Worm (Caenorhabditis elegans) whole organism, L2 larva: ENCODE results near the gene dpy-23.

Experiments
- alr-1 ChIP-seq: fragments of 150-350 bp; optimal IDR thresholded peaks from 2 replicates; lab custom pipeline; 2014; ENCODE audit warnings: missing biosample characterization, missing genetic modification characterization
- ama-1 ChIP-seq: fragments of 150-350 bp; optimal IDR thresholded peaks from 2 replicates; lab custom pipeline; 2018; ENCODE audit warnings: inconsistent platforms
- ceh-16 ChIP-seq: fragments of 150-350 bp; optimal IDR thresholded peaks from 2 replicates; lab custom pipeline; 2014; ENCODE audit warnings: missing biosample characterization, missing genetic modification characterization
- ceh-82 ChIP-seq: fragments of 150-350 bp; optimal IDR thresholded peaks from 2 replicates; lab custom pipeline; 2014; ENCODE audit warnings: missing biosample characterization, missing genetic modification characterization
- fos-1 ChIP-seq: fragments of 150-350 bp; optimal IDR thresholded peaks from 2 replicates; lab custom pipeline; 2014; ENCODE audit warnings: missing biosample characterization, missing genetic modification characterization
- lin-13 ChIP-seq: fragments of 150-350 bp; optimal IDR thresholded peaks from 2 replicates; lab custom pipeline; 2014; ENCODE audit warnings: missing biosample characterization, missing genetic modification reagents, missing genetic modification characterization
- skn-1 ChIP-seq: sonication (generic microtip); optimal IDR thresholded peaks from 2 replicates; lab custom pipeline; 2017; ENCODE audit warnings: missing biosample characterization, missing genetic modification characterization
- unc-39 ChIP-seq: fragments of 150-350 bp; optimal IDR thresholded peaks from 2 replicates; lab custom pipeline; 2014; ENCODE audit warnings: missing biosample characterization, missing genetic modification characterization
- unc-62 ChIP-seq: fragments of 150-350 bp; optimal IDR thresholded peaks from 2 replicates; lab custom pipeline; 2014; ENCODE audit warnings: missing biosample characterization, missing genetic modification reagents, missing genetic modification characterization

DNA sequence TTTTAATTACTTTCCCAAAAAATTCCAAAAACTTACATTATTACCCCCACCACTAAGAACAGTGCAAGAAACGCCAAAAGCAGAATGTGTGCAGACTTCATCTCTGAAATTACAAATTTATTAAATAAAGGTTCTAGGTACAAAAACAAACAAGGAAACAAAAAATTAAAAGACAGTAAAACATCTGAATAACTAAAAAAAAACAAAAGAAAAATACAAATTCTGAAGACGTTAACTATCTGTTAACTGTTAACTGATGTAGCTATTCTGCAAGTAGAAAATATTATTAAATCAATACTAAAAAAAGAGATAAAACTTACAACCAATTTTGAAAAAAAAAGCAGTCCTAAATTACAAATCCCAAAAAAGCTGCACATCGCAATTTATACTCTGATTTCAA, 17.7 kb upstream of the dpy-23 start, which contains the start of gene R160.13:
- TF ChIP-seq ceh-82 (tag; lab: Kevin White, UChicago), result no peak
- TF ChIP-seq unc-62, result no peak
- TF ChIP-seq lin-13, result no peak
- no peak for TF ChIP-seq unc-39 (tag; lab: Kevin White, UChicago)
- no peak for TF ChIP-seq ceh-16 (tag; lab: Kevin White, UChicago)
- no peak for TF ChIP-seq skn-1
- TF ChIP-seq alr-1 (tag; lab: Kevin White, UChicago), result no peak
- TF ChIP-seq fos-1 (tag; lab: Kevin White, UChicago), result no peak
- no peak for TF ChIP-seq ama-1
